Worm (Caenorhabditis elegans): ENCODE data around the gene ZK381.62.

Gene ZK381.62

DNA sequence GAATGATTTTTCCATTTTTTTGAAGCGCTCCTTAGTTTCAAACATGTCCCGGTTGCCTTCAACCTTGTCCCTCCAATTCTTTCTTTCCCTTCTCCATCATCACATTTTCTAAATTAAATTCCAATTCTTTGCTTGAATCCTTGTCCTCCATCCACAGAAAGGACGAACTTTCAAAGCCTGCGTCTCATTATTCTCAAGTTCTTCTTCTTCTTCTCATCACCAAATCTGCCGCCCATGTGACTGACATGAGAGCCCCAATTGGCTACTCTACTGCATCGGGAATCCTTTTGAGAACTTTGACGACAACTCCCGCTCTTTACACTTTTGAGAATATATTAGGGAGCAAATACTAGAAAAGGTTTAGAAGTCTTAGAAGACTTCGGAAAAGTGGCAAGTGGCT lies 14.4 kb downstream of the ZK381.62 start:
- no peak for TF ChIP-seq drap-1 (GFP tag; optimal IDR thresholded peaks at IDR 0.05)
- peak; percentile 96 for TF ChIP-seq ces-1 (GFP tag; optimal IDR thresholded peaks at IDR 0.05)
- no peak for TF ChIP-seq elt-1 (tag; optimal IDR thresholded peaks at IDR 0.05; ENCODE audit: borderline replicate concordance, insufficient read depth)

DNA sequence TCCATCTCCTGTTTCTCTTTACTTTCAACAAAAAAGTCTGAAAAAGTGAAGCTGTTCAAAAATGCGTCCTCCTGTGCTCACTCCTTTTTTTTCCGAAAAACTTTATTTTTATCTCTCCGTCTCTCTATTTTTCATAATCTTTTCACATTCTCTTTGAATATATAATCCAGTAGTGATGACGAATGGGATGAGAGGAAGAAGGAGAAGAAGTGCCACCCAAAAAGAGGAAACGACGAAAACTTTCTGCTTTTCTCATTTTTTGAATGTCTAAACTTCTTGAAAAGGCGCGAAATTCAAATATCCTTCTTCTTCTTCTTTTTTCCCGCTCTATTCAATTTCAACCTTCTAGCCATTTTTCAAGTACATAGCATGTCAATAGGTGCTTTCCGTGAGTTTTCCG lies 16.4 kb downstream of the ZK381.62 start:
- TF ChIP-seq ces-1 (GFP tag; optimal IDR thresholded peaks at IDR 0.05) = peak; percentile 4
- no peak for TF ChIP-seq lsy-2 (tag; optimal IDR thresholded peaks at IDR 0.05)
- TF ChIP-seq sem-2 (GFP tag; optimal IDR thresholded peaks at IDR 0.05) = no peak

DNA sequence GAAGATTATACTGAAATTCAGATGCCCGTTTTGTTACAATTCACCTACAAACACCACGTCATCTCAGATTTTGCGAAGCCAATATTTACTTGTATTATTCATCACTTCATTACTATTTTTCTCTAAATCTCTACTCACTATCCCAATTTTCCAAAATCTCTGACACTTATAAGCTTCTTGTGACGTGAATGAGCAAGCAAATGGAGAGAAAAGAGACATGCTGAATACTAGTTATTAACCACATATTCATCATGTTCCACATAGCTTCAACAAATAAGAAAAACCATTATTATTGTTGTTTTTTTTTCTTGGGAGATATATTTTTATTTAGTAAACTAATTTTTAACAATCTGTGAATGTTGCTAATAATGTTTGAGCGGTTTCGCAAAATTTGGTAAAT lies 19.9 kb downstream of the ZK381.62 start:
- no peak for TF ChIP-seq tbx-8 (GFP tag; optimal IDR thresholded peaks at IDR 0.05)
- TF ChIP-seq ces-1 (GFP tag; optimal IDR thresholded peaks at IDR 0.05) = peak; percentile 8

DNA sequence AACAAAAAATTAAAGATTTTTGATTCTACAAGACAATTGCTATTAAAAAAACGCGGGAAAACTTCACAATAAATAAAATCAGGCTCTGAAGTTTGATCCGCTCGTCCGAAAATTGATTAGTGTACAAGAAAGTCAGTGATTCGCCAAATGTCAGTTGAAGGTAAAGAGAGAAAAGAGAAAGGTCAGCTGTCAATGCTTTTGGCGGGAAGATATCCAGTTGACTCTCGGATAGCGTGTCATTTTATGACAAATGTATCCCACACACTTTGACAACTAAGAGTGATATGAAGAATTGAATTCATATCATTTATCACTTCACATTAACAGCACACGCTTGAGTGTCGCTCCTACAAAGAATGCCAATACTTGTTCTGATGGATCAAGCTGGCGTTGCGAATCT lies 24.3 kb downstream of the ZK381.62 start:
- no peak for TF ChIP-seq mep-1 (tag; optimal IDR thresholded peaks at IDR 0.05)
- TF ChIP-seq nhr-28 (tag; optimal IDR thresholded peaks at IDR 0.05) = no peak
- peak; percentile 27 for TF ChIP-seq unc-120 (tag; optimal IDR thresholded peaks at IDR 0.05; ENCODE audit: poor library complexity, severe bottlenecking)
- no peak for TF ChIP-seq ham-2 (GFP tag; optimal IDR thresholded peaks at IDR 0.05)
- peak; percentile 92 for TF ChIP-seq hlh-1 (tag; optimal IDR thresholded peaks at IDR 0.05)
- TF ChIP-seq pha-4 (tag; optimal IDR thresholded peaks at IDR 0.05) = no peak
- TF ChIP-seq unc-39 (tag; optimal IDR thresholded peaks at IDR 0.05) = no peak
- TF ChIP-seq ceh-39 (tag; optimal IDR thresholded peaks at IDR 0.05) = no peak
- peak; percentile 95 for TF ChIP-seq unc-62 (GFP tag; optimal IDR thresholded peaks at IDR 0.05)
- TF ChIP-seq lsy-2 (tag; optimal IDR thresholded peaks at IDR 0.05) = no peak
- no peak for TF ChIP-seq mab-5 (tag; optimal IDR thresholded peaks at IDR 0.05)
- no peak for TF ChIP-seq ztf-11 (tag; optimal IDR thresholded peaks at IDR 0.05)

DNA sequence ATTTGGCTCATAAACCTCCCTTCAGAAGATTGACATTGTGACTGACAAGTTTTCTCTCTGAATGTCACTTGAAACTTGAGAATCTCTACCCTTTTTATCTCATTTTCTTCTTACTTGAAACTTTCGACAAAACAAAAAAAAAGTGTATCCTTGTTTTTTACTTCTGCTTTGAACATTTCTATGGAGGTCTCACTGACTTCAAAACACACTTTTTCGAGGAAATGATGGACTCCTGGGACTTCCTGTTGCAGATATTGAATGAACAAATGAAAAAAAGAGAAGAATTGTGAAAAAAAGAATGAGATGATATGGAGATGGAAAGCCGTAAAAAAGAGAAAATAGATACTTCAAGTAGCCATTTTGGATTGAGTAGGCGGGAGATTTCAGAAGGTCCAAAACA lies 30.0 kb downstream of the ZK381.62 start:
- TF ChIP-seq tbx-8 (GFP tag; optimal IDR thresholded peaks at IDR 0.05) = no peak

- TF ChIP-seq cnd-1 (tag; optimal IDR thresholded peaks at IDR 0.05) = no peak
- TF ChIP-seq unc-39 (tag; optimal IDR thresholded peaks at IDR 0.05) = no peak
- no peak for TF ChIP-seq nhr-2 (tag; optimal IDR thresholded peaks at IDR 0.05)
- no peak for TF ChIP-seq nhr-12 (tag; optimal IDR thresholded peaks at IDR 0.05)
- TF ChIP-seq pha-4 (tag; optimal IDR thresholded peaks at IDR 0.05) = no peak
- no peak for TF ChIP-seq sptf-1 (tag; optimal IDR thresholded peaks at IDR 0.05)
- TF ChIP-seq unc-120 (tag; optimal IDR thresholded peaks at IDR 0.05; ENCODE audit: poor library complexity, severe bottlenecking) = no peak
- no peak for TF ChIP-seq lin-32 (GFP tag; optimal IDR thresholded peaks at IDR 0.05)
- no peak for TF ChIP-seq nhr-76 (tag; optimal IDR thresholded peaks at IDR 0.05)
- no peak for TF ChIP-seq elt-1 (tag; optimal IDR thresholded peaks at IDR 0.05; ENCODE audit: borderline replicate concordance, insufficient read depth)
- TF ChIP-seq hlh-1 (tag; optimal IDR thresholded peaks at IDR 0.05) = no peak
- no peak for TF ChIP-seq unc-62 (GFP tag; optimal IDR thresholded peaks at IDR 0.05)
- TF ChIP-seq nhr-237 (tag; optimal IDR thresholded peaks at IDR 0.05) = no peak
- TF ChIP-seq ceh-83 (GFP tag; optimal IDR thresholded peaks at IDR 0.05) = no peak
- TF ChIP-seq ztf-11 (tag; optimal IDR thresholded peaks at IDR 0.05) = no peak
- TF ChIP-seq zip-8 (tag; optimal IDR thresholded peaks at IDR 0.05) = no peak
Measured at ce11 chrIV:6937548-6937947, 33.6 kb downstream of the ZK381.62 start, which contains the start of gene npr-12. Gene npr-12, minus strand, starts transcription at chrIV:6937648.

DNA sequence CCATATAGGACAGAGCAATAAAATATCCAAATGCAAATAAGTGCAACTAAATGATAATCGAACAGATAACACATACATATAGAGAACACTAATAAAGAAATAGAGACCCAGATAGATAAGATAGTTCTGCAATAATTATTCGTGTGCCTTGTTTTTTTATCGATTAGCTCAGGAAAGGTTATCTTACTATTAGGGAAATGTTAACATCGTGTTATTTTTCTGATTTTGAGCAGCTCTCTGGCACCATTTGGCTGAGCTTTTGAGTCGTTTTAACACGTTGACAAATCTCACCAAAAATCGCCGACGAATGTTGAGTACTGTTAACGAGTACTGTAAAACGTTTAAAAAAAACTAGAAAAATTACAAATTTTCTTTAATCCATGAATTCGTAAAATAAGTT lies 42.7 kb downstream of the ZK381.62 start, which contains the start of gene cest-6:
cest-6 (minus strand) TSS at position 101 of the 400 bp plus-strand sequence.
- TF ChIP-seq elt-1 (tag; optimal IDR thresholded peaks at IDR 0.05; ENCODE audit: borderline replicate concordance, insufficient read depth) (no peak), zip-8 (tag; optimal IDR thresholded peaks at IDR 0.05) (no peak), nhr-76 (tag; optimal IDR thresholded peaks at IDR 0.05) (no peak), sptf-1 (tag; optimal IDR thresholded peaks at IDR 0.05) (no peak), bed-3 (GFP tag; optimal IDR thresholded peaks at IDR 0.05) (no peak), nhr-2 (tag; optimal IDR thresholded peaks at IDR 0.05) (no peak), nhr-237 (tag; optimal IDR thresholded peaks at IDR 0.05) (no peak), elt-3 (tag; optimal IDR thresholded peaks at IDR 0.05) (no peak), hlh-1 (tag; optimal IDR thresholded peaks at IDR 0.05) (no peak), unc-120 (tag; optimal IDR thresholded peaks at IDR 0.05; ENCODE audit: poor library complexity, severe bottlenecking) (no peak), ztf-11 (tag; optimal IDR thresholded peaks at IDR 0.05) (no peak), drap-1 (GFP tag; optimal IDR thresholded peaks at IDR 0.05) (no peak), mep-1 (tag; optimal IDR thresholded peaks at IDR 0.05) (no peak), lin-32 (GFP tag; optimal IDR thresholded peaks at IDR 0.05) (no peak), sem-2 (GFP tag; optimal IDR thresholded peaks at IDR 0.05) (no peak), ces-1 (GFP tag; optimal IDR thresholded peaks at IDR 0.05) (no peak), ham-2 (GFP tag; optimal IDR thresholded peaks at IDR 0.05) (no peak), unc-39 (tag; optimal IDR thresholded peaks at IDR 0.05) (no peak), nhr-28 (tag; optimal IDR thresholded peaks at IDR 0.05) (no peak)
